Worm (Caenorhabditis elegans) whole organism, young adult: ENCODE measurements around the gene ZC116.1.

Experiments used
- D2030.7 ChIP-seq: fragments of 200-800 bp; sonication (Bioruptor generic); IDR thresholded peaks from 2 replicates; pipeline ENCODE4 v1.3.6; 2022; ENCODE audit warnings: missing genetic modification reagents, missing genetic modification characterization, missing compliant biosample characterization
- Y53F4B.3 ChIP-seq: fragments of 200-800 bp; sonication (Bioruptor generic); IDR thresholded peaks from 2 replicates; pipeline ENCODE4 v1.3.6; 2022; ENCODE audit warnings: missing genetic modification reagents, missing genetic modification characterization, missing compliant biosample characterization
- dox-1 ChIP-seq: fragments of 200-800 bp; sonication (Bioruptor generic); IDR thresholded peaks from 2 replicates; pipeline ENCODE4 v1.3.6; 2022; ENCODE audit warnings: missing genetic modification reagents, missing genetic modification characterization, missing compliant biosample characterization
- nhr-90 ChIP-seq: sonication (generic microtip); optimal IDR thresholded peaks from 2 replicates; lab custom pipeline; 2016; ENCODE audit warnings: missing genotype, mild to moderate bottlenecking, missing genetic modification characterization, missing compliant biosample characterization
- snpc-4 ChIP-seq, 5 experiments: fragments of 150-350 bp in 1 of 5; sonication (generic microtip) in 4 of 5; optimal IDR thresholded peaks; 2 replicates each; lab custom pipeline; 2014 to 2018; ENCODE audit warnings: missing genetic modification characterization in 5 of 5, missing biosample characterization in 3 of 5, antibody characterized with exemption in 2 of 5, mild to moderate bottlenecking in 2 of 5, missing compliant biosample characterization in 2 of 5, missing genotype in 2 of 5, moderate library complexity in 2 of 5, missing genetic modification reagents in 1 of 5

- TF ChIP-seq snpc-4 (GFP tag; optimal IDR thresholded peaks at IDR 0.05; lab: Kevin White, UChicago) (no peak), snpc-4 (tag; optimal IDR thresholded peaks at IDR 0.05; lab: Kevin White, UChicago) (no peak), D2030.7 (GFP tag; lab: Robert Waterston, UW) (no peak), dox-1 (GFP tag; lab: Robert Waterston, UW) (no peak), Y53F4B.3 (GFP tag; lab: Robert Waterston, UW) (no peak), nhr-90 (tag; lab: Kevin White, UChicago) (no peak)
Measured at ce11 chrV:12624371-12624770, 14.7 kb downstream of the ZC116.1 start, which contains the start of gene F56H9.9.
